Fruit fly (Drosophila melanogaster) whole organism, wandering third instar larva: ENCODE results near the gene eater.

Source experiments
- Abd-B ChIP-seq: fragments of >200 bp; optimal IDR thresholded peaks from 2 replicates; lab custom pipeline; 2017; ENCODE audit warnings: missing biosample characterization, missing genetic modification characterization
- Dfd ChIP-seq: fragments of >200 bp; optimal IDR thresholded peaks from 2 replicates; lab custom pipeline; 2017; ENCODE audit warnings: missing biosample characterization, missing genetic modification characterization
- OdsH ChIP-seq: fragments of 200-800 bp; sonication (Bioruptor generic); optimal IDR thresholded peaks from 2 replicates; lab custom pipeline; 2016; ENCODE audit warnings: missing biosample characterization, mild to moderate bottlenecking, missing genetic modification characterization
- Sp1 ChIP-seq: fragments of 200-800 bp; sonication (Bioruptor generic); optimal IDR thresholded peaks from 3 replicates; lab custom pipeline; 2019; ENCODE audit warnings: missing biosample characterization, mild to moderate bottlenecking, missing genetic modification characterization, moderate library complexity
- dmrt93B ChIP-seq: fragments of 200-800 bp; sonication (Bioruptor generic); optimal IDR thresholded peaks from 2 replicates; lab custom pipeline; 2018; ENCODE audit warnings: missing biosample characterization, mild to moderate bottlenecking, missing genetic modification characterization
- h ChIP-seq: fragments of 200-800 bp; sonication (Bioruptor generic); optimal IDR thresholded peaks from 3 replicates; lab custom pipeline; 2016; ENCODE audit warnings: missing biosample characterization, mild to moderate bottlenecking, missing genetic modification characterization
- psq ChIP-seq: fragments of 200-800 bp; sonication (Bioruptor generic); optimal IDR thresholded peaks from 3 replicates; lab custom pipeline; 2017; ENCODE audit warnings: missing biosample characterization, mild to moderate bottlenecking, missing genetic modification characterization, moderate library complexity

DNA sequence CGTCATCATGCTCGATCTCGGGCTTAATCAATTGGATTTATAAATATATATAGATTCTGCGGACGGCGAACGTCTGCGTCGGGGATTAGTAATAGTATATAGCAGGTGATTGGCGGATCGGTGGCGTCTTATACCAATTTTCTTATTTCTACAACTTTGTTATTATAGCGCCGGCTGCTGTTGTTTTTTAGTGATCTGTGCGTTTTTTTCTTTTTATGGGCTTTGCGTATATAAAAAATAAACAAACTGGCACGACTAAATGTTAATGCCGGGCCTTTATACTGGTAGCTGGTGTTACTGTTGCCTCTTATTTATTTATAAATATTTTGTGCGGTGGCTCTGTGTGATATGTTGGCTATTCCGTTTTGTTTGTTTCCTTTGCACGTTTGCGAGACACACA lies 30.3 kb downstream of the eater start:
- no peak for TF ChIP-seq Dfd (GFP tag; lab: Kevin White, UChicago)
- TF ChIP-seq psq (GFP tag; lab: Kevin White, UChicago) = no peak
- TF ChIP-seq OdsH (GFP tag; lab: Kevin White, UChicago) = no peak
- TF ChIP-seq dmrt93B (GFP tag; lab: Kevin White, UChicago) = no peak
- TF ChIP-seq h (GFP tag; lab: Kevin White, UChicago) = no peak
- no peak for TF ChIP-seq Sp1 (GFP tag; lab: Kevin White, UChicago)
- TF ChIP-seq Abd-B (GFP tag; lab: Kevin White, UChicago) = no peak
